Worm (Caenorhabditis elegans) whole organism, early embryonic: ENCODE measurements around the gene F02A9.7.

Source experiments
- flt-1 ChIP-seq: fragments of 200-800 bp; sonication (Bioruptor generic); IDR thresholded peaks from 2 replicates; pipeline ENCODE4 v1.3.6; 2022; ENCODE audit warnings: missing genetic modification characterization, missing compliant biosample characterization
- hmbx-1 ChIP-seq: sonication (generic microtip); optimal IDR thresholded peaks from 2 replicates; lab custom pipeline; 2016; ENCODE audit warnings: mild to moderate bottlenecking, missing genetic modification characterization, missing compliant biosample characterization
- tra-4 ChIP-seq: sonication (generic microtip); optimal IDR thresholded peaks from 2 replicates; lab custom pipeline; 2017; ENCODE audit warnings: missing genetic modification characterization, missing compliant biosample characterization

- TF ChIP-seq hmbx-1 (tag; lab: Kevin White, UChicago), result no peak
- no peak for TF ChIP-seq flt-1
- no peak for TF ChIP-seq tra-4 (tag; lab: Kevin White, UChicago)
These were observed 4.1 kb downstream of the F02A9.7 start, which contains the start of gene lin-12 for ce11 chrIII:9071372-9071771.
